Fruit fly (Drosophila melanogaster) whole organism, prepupa: Measurements from ENCODE around the gene GluRIIC.

Source experiments
- Blimp-1 ChIP-seq: fragments of 200-800 bp; sonication (Bioruptor generic); optimal IDR thresholded peaks from 3 replicates; lab custom pipeline; 2017; ENCODE audit warnings: missing biosample characterization, missing genetic modification characterization, mild to moderate bottlenecking, moderate library complexity, missing genetic modification reagents
- CG11902 ChIP-seq: fragments of 200-800 bp; sonication (Bioruptor generic); optimal IDR thresholded peaks from 3 replicates; lab custom pipeline; 2016; ENCODE audit warnings: missing biosample characterization, missing genetic modification characterization
- CG15336 ChIP-seq: fragments of 200-800 bp; sonication (Bioruptor generic); IDR thresholded peaks from 2 replicates; pipeline ENCODE4 v1.3.6; 2022; ENCODE audit warnings: missing biosample characterization, missing genetic modification characterization
- CG16779 ChIP-seq: fragments of 200-800 bp; sonication (Bioruptor generic); optimal IDR thresholded peaks from 3 replicates; lab custom pipeline; 2017; ENCODE audit warnings: missing biosample characterization, mild to moderate bottlenecking, missing genetic modification characterization
- CG3032 ChIP-seq: fragments of 200-800 bp; optimal IDR thresholded peaks from 2 replicates; lab custom pipeline; 2019; ENCODE audit warnings: missing biosample characterization, mild to moderate bottlenecking, missing genetic modification characterization, moderate library complexity
- CG31627 ChIP-seq: fragments of 200-800 bp; sonication (Bioruptor generic); optimal IDR thresholded peaks from 3 replicates; lab custom pipeline; 2016; ENCODE audit warnings: missing biosample characterization, missing genetic modification characterization
- CG32006 ChIP-seq: fragments of 200-800 bp; sonication (Bioruptor generic); optimal IDR thresholded peaks from 3 replicates; lab custom pipeline; 2017; ENCODE audit warnings: missing biosample characterization, mild to moderate bottlenecking, missing genetic modification characterization
- CG4318 ChIP-seq: fragments of 200-800 bp; sonication (Bioruptor generic); optimal IDR thresholded peaks from 3 replicates; lab custom pipeline; 2017; ENCODE audit warnings: missing biosample characterization, mild to moderate bottlenecking, missing genetic modification characterization
- CG6163 ChIP-seq: fragments of 200-800 bp; sonication (Bioruptor generic); IDR thresholded peaks from 3 replicates; pipeline ENCODE4 v1.3.6; 2022; ENCODE audit warnings: missing biosample characterization, missing genetic modification characterization
- CG6808 ChIP-seq: fragments of 200-800 bp; sonication (Bioruptor generic); optimal IDR thresholded peaks from 3 replicates; lab custom pipeline; 2017; ENCODE audit warnings: missing biosample characterization, missing genetic modification characterization, mild to moderate bottlenecking, moderate library complexity, missing genetic modification reagents
- CG6854 ChIP-seq: fragments of 200-800 bp; sonication (Bioruptor generic); optimal IDR thresholded peaks from 2 replicates; lab custom pipeline; 2017; ENCODE audit warnings: missing biosample characterization, mild to moderate bottlenecking, missing genetic modification characterization
- CG7368 ChIP-seq: fragments of 200-800 bp; sonication (Bioruptor generic); optimal IDR thresholded peaks from 3 replicates; lab custom pipeline; 2016; ENCODE audit warnings: missing biosample characterization, missing genetic modification characterization
- CG8119 ChIP-seq: fragments of 200-800 bp; sonication (Bioruptor generic); IDR thresholded peaks from 3 replicates; pipeline ENCODE4 v1.3.6; 2022; ENCODE audit warnings: missing biosample characterization, missing genetic modification characterization
- CG8319 ChIP-seq: fragments of 200-800 bp; sonication (Bioruptor generic); optimal IDR thresholded peaks from 3 replicates; lab custom pipeline; 2016; ENCODE audit warnings: missing biosample characterization, missing genetic modification characterization
- CG8632 ChIP-seq: fragments of 200-800 bp; sonication (Bioruptor generic); optimal IDR thresholded peaks from 3 replicates; lab custom pipeline; 2016; ENCODE audit warnings: missing biosample characterization, missing genetic modification characterization
- Eip75B ChIP-seq: fragments of 200-800 bp; sonication (Bioruptor generic); optimal IDR thresholded peaks from 3 replicates; lab custom pipeline; 2016; ENCODE audit warnings: missing biosample characterization, missing genetic modification characterization
- Eip78C ChIP-seq: fragments of 200-800 bp; sonication (Bioruptor generic); peaks from one replicate; lab custom pipeline; 2016; ENCODE audit warnings: missing biosample characterization, missing genetic modification characterization
- Eip93F ChIP-seq: fragments of 200-800 bp; sonication (Bioruptor generic); optimal IDR thresholded peaks from 2 replicates; lab custom pipeline; 2016; ENCODE audit warnings: missing biosample characterization, mild to moderate bottlenecking, missing genetic modification characterization
- Ets21C ChIP-seq: fragments of 200-800 bp; sonication (Bioruptor generic); optimal IDR thresholded peaks from 3 replicates; lab custom pipeline; 2016; ENCODE audit warnings: missing biosample characterization, missing genetic modification characterization
- Hr39 ChIP-seq: fragments of 200-800 bp; sonication (Bioruptor generic); optimal IDR thresholded peaks from 2 replicates; lab custom pipeline; 2016; ENCODE audit warnings: missing biosample characterization, missing genetic modification characterization
- Hr4 ChIP-seq: fragments of 200-800 bp; sonication (Bioruptor generic); optimal IDR thresholded peaks from 3 replicates; lab custom pipeline; 2016; ENCODE audit warnings: missing biosample characterization, missing genetic modification characterization
- OdsH ChIP-seq: fragments of 200-800 bp; sonication (Bioruptor generic); optimal IDR thresholded peaks from 3 replicates; lab custom pipeline; 2016; ENCODE audit warnings: missing biosample characterization, missing genetic modification characterization
- Sox102F ChIP-seq: fragments of 200-800 bp; sonication (Bioruptor generic); optimal IDR thresholded peaks from 2 replicates; lab custom pipeline; 2016; ENCODE audit warnings: missing biosample characterization, mild to moderate bottlenecking, missing genetic modification characterization
- Sox14 ChIP-seq: fragments of 200-800 bp; sonication (Bioruptor generic); optimal IDR thresholded peaks from 3 replicates; lab custom pipeline; 2016; ENCODE audit warnings: missing biosample characterization, missing genetic modification characterization
- Sox15 ChIP-seq: fragments of 200-800 bp; sonication (Bioruptor generic); optimal IDR thresholded peaks from 3 replicates; lab custom pipeline; 2016; ENCODE audit warnings: missing biosample characterization, missing genetic modification characterization
- acj6 ChIP-seq: fragments of 200-800 bp; sonication (Bioruptor generic); optimal IDR thresholded peaks from 3 replicates; lab custom pipeline; 2016; ENCODE audit warnings: missing biosample characterization, missing genetic modification characterization
- cyc ChIP-seq: fragments of 200-800 bp; sonication (Bioruptor generic); optimal IDR thresholded peaks from 3 replicates; lab custom pipeline; 2016; ENCODE audit warnings: missing biosample characterization, missing genetic modification characterization
- dac ChIP-seq: fragments of 200-800 bp; sonication (Bioruptor generic); optimal IDR thresholded peaks from 2 replicates; lab custom pipeline; 2017; ENCODE audit warnings: missing biosample characterization, mild to moderate bottlenecking, missing genetic modification characterization
- eg ChIP-seq: fragments of 200-800 bp; sonication (Bioruptor generic); IDR thresholded peaks from 3 replicates; pipeline ENCODE4 v1.3.6; 2022; ENCODE audit warnings: missing biosample characterization, missing genetic modification characterization
- esn ChIP-seq: fragments of 200-800 bp; sonication (Bioruptor generic); optimal IDR thresholded peaks from 2 replicates; lab custom pipeline; 2016; ENCODE audit warnings: missing biosample characterization, mild to moderate bottlenecking, missing genetic modification characterization, moderate library complexity
- fd85E ChIP-seq: fragments of 200-800 bp; sonication (Bioruptor generic); optimal IDR thresholded peaks from 3 replicates; lab custom pipeline; 2016; ENCODE audit warnings: missing biosample characterization, missing genetic modification characterization
- lz ChIP-seq: fragments of 200-800 bp; sonication (Bioruptor generic); optimal IDR thresholded peaks from 3 replicates; lab custom pipeline; 2016; ENCODE audit warnings: missing biosample characterization, missing genetic modification characterization
- net ChIP-seq: fragments of 200-800 bp; sonication (Bioruptor generic); optimal IDR thresholded peaks from 3 replicates; lab custom pipeline; 2016; ENCODE audit warnings: missing biosample characterization, missing genetic modification characterization
- pdm3 ChIP-seq: fragments of 200-800 bp; sonication (Bioruptor generic); optimal IDR thresholded peaks from 3 replicates; lab custom pipeline; 2016; ENCODE audit warnings: missing biosample characterization, missing genetic modification characterization
- ss ChIP-seq, 2 experiments: fragments of 200-800 bp; sonication (Bioruptor generic); optimal IDR thresholded peaks; 2 replicates in 1 of 2; 3 replicates in 1 of 2; lab custom pipeline; 2017 to 2018; ENCODE audit warnings: mild to moderate bottlenecking in 2 of 2, missing biosample characterization in 2 of 2, missing genetic modification characterization in 2 of 2, moderate library complexity in 1 of 2
- svp ChIP-seq: fragments of 200-800 bp; sonication (Bioruptor generic); peaks from one replicate; lab custom pipeline; 2016; ENCODE audit warnings: missing biosample characterization, missing genetic modification characterization

The GluRIIC gene

dm6 chr2L:873724-874504 lies 40.0 kb upstream of the GluRIIC start:
- TF ChIP-seq svp (GFP tag; lab: Kevin White, UChicago), result peak; percentile 45
- TF ChIP-seq CG15336 (GFP tag; lab: Robert Waterston, UW), result no peak

dm6 chr2L:877002-877401 lies 36.9 kb upstream of the GluRIIC start, which contains the start of gene ninaA:
TSS of gene ninaA (plus strand) at chr2L:877302.
- TF ChIP-seq eg (no peak), CG16779 (tag; lab: Kevin White, UChicago) (no peak), CG6808 (GFP tag; lab: Kevin White, UChicago) (no peak), Blimp-1 (GFP tag; lab: Kevin White, UChicago) (no peak), CG6163 (GFP tag; lab: Robert Waterston, UW) (no peak), Sox15 (GFP tag; lab: Kevin White, UChicago) (no peak), Sox14 (GFP tag; lab: Kevin White, UChicago) (no peak), Eip75B (GFP tag; lab: Kevin White, UChicago) (no peak), CG6854 (GFP tag; lab: Kevin White, UChicago) (no peak), OdsH (GFP tag; lab: Kevin White, UChicago) (no peak), Eip78C (GFP tag; lab: Kevin White, UChicago) (no peak)

- TF ChIP-seq CG32006 (GFP tag; lab: Kevin White, UChicago) (no peak), net (no peak), CG15336 (GFP tag; lab: Robert Waterston, UW) (no peak), CG8319 (GFP tag; lab: Kevin White, UChicago) (no peak), CG7368 (GFP tag; lab: Kevin White, UChicago) (no peak), Sox14 (GFP tag; lab: Kevin White, UChicago) (no peak), svp (GFP tag; lab: Kevin White, UChicago) (no peak), Eip93F (GFP tag; lab: Kevin White, UChicago) (no peak), acj6 (GFP tag; lab: Kevin White, UChicago) (no peak), CG11902 (GFP tag; lab: Kevin White, UChicago) (no peak), pdm3 (no peak), OdsH (GFP tag; lab: Kevin White, UChicago) (no peak), dac (GFP tag; lab: Kevin White, UChicago) (no peak), Ets21C (GFP tag; lab: Kevin White, UChicago) (no peak), CG6808 (GFP tag; lab: Kevin White, UChicago) (no peak)
Measured at dm6 chr2L:884970-885369, 28.9 kb upstream of the GluRIIC start, which contains the start of gene CG15824. TSS of gene CG15824 (minus strand) at chr2L:885141.

dm6 chr2L:886743-887142 lies 27.1 kb upstream of the GluRIIC start:
- TF ChIP-seq CG8632 (GFP tag; lab: Kevin White, UChicago), result no peak
- no peak for TF ChIP-seq fd85E (GFP tag; lab: Kevin White, UChicago)
- no peak for TF ChIP-seq Hr4 (GFP tag; lab: Kevin White, UChicago)
- TF ChIP-seq CG8119 (GFP tag; lab: Robert Waterston, UW), result no peak
- no peak for TF ChIP-seq ss (GFP tag; optimal IDR thresholded peaks at IDR 0.05; lab: Kevin White, UChicago)
- TF ChIP-seq CG4318 (GFP tag; lab: Kevin White, UChicago), result no peak
- no peak for TF ChIP-seq CG31627 (GFP tag; lab: Kevin White, UChicago)
- TF ChIP-seq CG6808 (GFP tag; lab: Kevin White, UChicago), result no peak
- no peak for TF ChIP-seq CG6163 (GFP tag; lab: Robert Waterston, UW)
- no peak for TF ChIP-seq Sox102F
- TF ChIP-seq Hr39 (GFP tag; lab: Kevin White, UChicago), result no peak
- TF ChIP-seq CG11902 (GFP tag; lab: Kevin White, UChicago), result no peak
- no peak for TF ChIP-seq CG32006 (GFP tag; lab: Kevin White, UChicago)
- TF ChIP-seq lz (GFP tag; lab: Kevin White, UChicago), result no peak
- TF ChIP-seq CG3032, result no peak
- no peak for TF ChIP-seq esn
- TF ChIP-seq cyc (GFP tag; lab: Kevin White, UChicago), result no peak
- TF ChIP-seq pdm3, result no peak
- no peak for TF ChIP-seq Ets21C (GFP tag; lab: Kevin White, UChicago)
- TF ChIP-seq, all 60 proteins: peak for 0
